Worm (Caenorhabditis elegans): ENCODE data around the gene acly-1.
"Not testable (repeated sequence)": the region's sequence is repeated elsewhere in the genome, so short reads cannot be mapped to it uniquely, and the experiment has no call there.

acly-1 gene

DNA sequence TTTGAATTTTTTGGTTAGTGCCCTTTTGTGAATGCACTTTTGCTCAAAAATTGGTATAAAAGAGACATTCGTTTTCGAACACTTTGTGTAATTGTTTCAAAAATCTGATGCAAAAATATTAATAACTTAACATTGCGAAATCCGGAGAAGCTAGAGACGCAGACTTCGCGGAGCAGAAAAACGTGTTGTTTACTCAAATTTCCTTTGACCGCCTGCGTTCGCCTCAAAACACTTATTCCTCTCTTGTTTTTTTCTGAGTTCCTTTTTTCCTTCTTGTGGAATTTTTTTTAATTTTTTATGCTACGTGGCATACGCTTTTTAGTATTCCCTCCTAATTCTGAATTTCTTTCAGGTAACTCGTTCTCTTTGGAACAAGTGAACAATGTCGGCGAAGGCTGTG is at the start of gene acly-1:
Gene acly-1 (plus strand): TSS at position 353 of the 400 bp plus-strand sequence.
- TF ChIP-seq ref-1 (GFP tag; conservative IDR thresholded peaks at IDR 0.05) = no peak
- no peak for TF ChIP-seq flt-1 (GFP tag; IDR thresholded peaks at IDR 0.05)
- no peak for TF ChIP-seq ztf-23 (GFP tag; IDR thresholded peaks at IDR 0.05)
- no peak for TF ChIP-seq T22C8.4 (GFP tag; IDR thresholded peaks at IDR 0.05)
- no peak for TF ChIP-seq med-1 (GFP tag; optimal IDR thresholded peaks at IDR 0.05; ENCODE audit: insufficient read depth)
- no peak for TF ChIP-seq tab-1 (GFP tag; IDR thresholded peaks at IDR 0.05)
- no peak for TF ChIP-seq cog-1 (tag; optimal IDR thresholded peaks at IDR 0.05)
- TF ChIP-seq klf-2 (GFP tag; conservative IDR thresholded peaks at IDR 0.05) = no peak
- TF ChIP-seq ztf-29 (GFP tag; IDR thresholded peaks at IDR 0.05) = no peak

- TF ChIP-seq T22C8.4 (GFP tag; IDR thresholded peaks at IDR 0.05); ztf-29 (GFP tag; IDR thresholded peaks at IDR 0.05); ref-1 (GFP tag; conservative IDR thresholded peaks at IDR 0.05): not testable (repeated sequence)
These were observed 48.6 kb upstream of the acly-1 start, which contains the start of gene F19G12.1 for ce11 chrX:1430707-1431106. Gene F19G12.1, plus strand, starts transcription at chrX:1431007.

- no peak for TF ChIP-seq cog-1 (tag; optimal IDR thresholded peaks at IDR 0.05)
- no peak for TF ChIP-seq ref-1 (GFP tag; conservative IDR thresholded peaks at IDR 0.05)
- no peak for TF ChIP-seq flt-1 (GFP tag; IDR thresholded peaks at IDR 0.05)
- no peak for TF ChIP-seq klf-2 (GFP tag; conservative IDR thresholded peaks at IDR 0.05)
- no peak for TF ChIP-seq T22C8.4 (GFP tag; IDR thresholded peaks at IDR 0.05)
- no peak for TF ChIP-seq ztf-23 (GFP tag; IDR thresholded peaks at IDR 0.05)
- TF ChIP-seq ztf-29 (GFP tag; IDR thresholded peaks at IDR 0.05) = no peak
- TF ChIP-seq med-1 (GFP tag; optimal IDR thresholded peaks at IDR 0.05; ENCODE audit: insufficient read depth) = no peak
- TF ChIP-seq tab-1 (GFP tag; IDR thresholded peaks at IDR 0.05) = no peak
These were observed 42.2 kb upstream of the acly-1 start for ce11 chrX:1437097-1437496.

- no peak for TF ChIP-seq T22C8.4 (GFP tag; IDR thresholded peaks at IDR 0.05)
- no peak for TF ChIP-seq ztf-29 (GFP tag; IDR thresholded peaks at IDR 0.05)
- TF ChIP-seq cog-1 (tag; optimal IDR thresholded peaks at IDR 0.05) = no peak
- TF ChIP-seq ref-1 (GFP tag; conservative IDR thresholded peaks at IDR 0.05) = no peak
- no peak for TF ChIP-seq flt-1 (GFP tag; IDR thresholded peaks at IDR 0.05)
These were observed 40.4 kb upstream of the acly-1 start for ce11 chrX:1438925-1439324.

DNA sequence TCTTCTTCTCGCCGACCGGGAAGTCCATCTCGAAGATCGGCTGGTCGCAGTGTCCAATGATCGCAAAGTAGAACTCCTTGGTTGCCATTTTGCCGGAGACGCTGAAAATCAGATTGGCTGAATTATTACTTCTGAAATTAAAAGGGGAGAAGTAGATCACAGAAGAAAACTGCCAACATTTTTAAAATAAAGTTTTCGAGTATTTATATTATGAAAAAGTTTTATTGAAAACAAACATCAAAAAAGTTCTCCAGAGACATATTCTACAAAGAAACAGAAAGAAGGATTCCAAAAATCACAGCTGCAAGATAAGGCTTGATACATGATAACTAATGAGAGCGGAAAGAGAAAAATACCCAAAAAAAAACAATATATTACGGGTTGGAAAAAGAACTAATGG is 39.2 kb upstream of the acly-1 start, which contains the start of gene sedl-1:
Gene sedl-1 (minus strand): TSS at position 101 of the 400 bp plus-strand sequence.
- TF ChIP-seq ztf-23 (GFP tag; IDR thresholded peaks at IDR 0.05) (no peak), T22C8.4 (GFP tag; IDR thresholded peaks at IDR 0.05) (no peak), cog-1 (tag; optimal IDR thresholded peaks at IDR 0.05) (no peak), med-1 (GFP tag; optimal IDR thresholded peaks at IDR 0.05; ENCODE audit: insufficient read depth) (no peak), tab-1 (GFP tag; IDR thresholded peaks at IDR 0.05) (no peak), flt-1 (GFP tag; IDR thresholded peaks at IDR 0.05) (no peak), ztf-29 (GFP tag; IDR thresholded peaks at IDR 0.05) (no peak)

DNA sequence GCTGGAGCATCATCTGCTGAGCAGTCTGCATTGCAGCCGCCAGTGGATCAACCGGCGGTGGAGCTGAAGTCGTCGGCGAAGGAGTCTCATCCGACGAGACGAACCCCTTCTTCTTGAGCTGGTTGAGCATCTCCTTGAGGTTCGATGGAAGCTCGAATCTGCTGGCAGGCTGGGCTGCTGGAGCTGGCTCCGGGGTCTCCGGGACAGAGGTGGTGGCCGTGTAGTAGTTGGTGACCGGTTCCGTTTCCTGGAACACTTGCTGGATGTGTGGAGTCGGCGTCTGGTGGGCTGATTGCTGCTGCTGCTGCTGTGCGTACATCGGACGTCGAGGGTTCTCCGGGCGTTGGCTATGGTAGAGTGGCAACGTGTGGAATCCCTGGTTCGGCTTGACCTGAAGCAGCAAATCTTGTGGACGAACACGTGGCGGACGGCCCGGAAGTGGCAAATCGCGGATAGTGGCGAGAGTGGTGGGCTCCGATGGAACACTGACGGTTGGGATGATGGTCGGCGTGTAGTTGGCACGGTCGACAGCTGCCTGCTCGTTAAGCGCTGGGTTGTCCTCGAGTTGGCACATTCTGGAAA is 37.6 kb upstream of the acly-1 start:
- no peak for TF ChIP-seq ref-1 (GFP tag; conservative IDR thresholded peaks at IDR 0.05)
- no peak for TF ChIP-seq tab-1 (GFP tag; IDR thresholded peaks at IDR 0.05)
- TF ChIP-seq klf-2 (GFP tag; conservative IDR thresholded peaks at IDR 0.05) = no peak
- TF ChIP-seq med-1 (GFP tag; optimal IDR thresholded peaks at IDR 0.05; ENCODE audit: insufficient read depth) = peak; percentile 0
- no peak for TF ChIP-seq cog-1 (tag; optimal IDR thresholded peaks at IDR 0.05)

DNA sequence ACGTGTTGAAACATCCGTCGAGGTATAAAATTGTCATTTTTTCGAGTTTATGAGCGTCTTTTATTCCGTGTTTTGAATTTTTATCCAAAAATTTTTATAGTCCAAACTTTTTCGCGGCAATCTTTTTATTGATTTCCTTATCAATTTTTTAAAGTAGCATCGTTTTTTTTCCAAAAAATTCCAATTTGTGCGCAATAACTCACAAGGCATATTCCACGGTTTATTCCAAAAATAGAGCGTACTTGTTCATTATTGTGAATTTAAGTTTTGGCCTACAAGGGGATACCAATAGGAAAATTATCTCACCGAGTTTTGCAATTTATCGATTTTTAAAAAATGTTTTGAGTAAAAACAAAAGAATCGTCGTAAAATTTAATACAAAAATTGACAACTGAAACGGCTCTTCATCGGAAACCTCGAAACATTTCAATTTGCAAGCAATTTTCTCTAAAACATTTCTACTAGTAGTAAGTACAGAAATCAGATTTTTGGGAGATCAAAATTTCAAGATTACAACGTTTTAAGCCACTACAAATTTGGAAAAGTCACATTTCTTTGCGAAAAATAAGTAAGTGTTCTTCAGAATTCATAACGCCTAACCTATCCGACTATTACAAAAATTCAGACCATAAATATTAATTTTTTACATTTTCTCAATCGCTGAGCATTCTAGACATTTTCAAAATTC is 35.6 kb upstream of the acly-1 start:
- TF ChIP-seq ztf-23 (GFP tag; IDR thresholded peaks at IDR 0.05) (0 out of 2 replicates have a peak, but pooled peaks have one; percentile 4), ztf-29 (GFP tag; IDR thresholded peaks at IDR 0.05) (no peak)

DNA sequence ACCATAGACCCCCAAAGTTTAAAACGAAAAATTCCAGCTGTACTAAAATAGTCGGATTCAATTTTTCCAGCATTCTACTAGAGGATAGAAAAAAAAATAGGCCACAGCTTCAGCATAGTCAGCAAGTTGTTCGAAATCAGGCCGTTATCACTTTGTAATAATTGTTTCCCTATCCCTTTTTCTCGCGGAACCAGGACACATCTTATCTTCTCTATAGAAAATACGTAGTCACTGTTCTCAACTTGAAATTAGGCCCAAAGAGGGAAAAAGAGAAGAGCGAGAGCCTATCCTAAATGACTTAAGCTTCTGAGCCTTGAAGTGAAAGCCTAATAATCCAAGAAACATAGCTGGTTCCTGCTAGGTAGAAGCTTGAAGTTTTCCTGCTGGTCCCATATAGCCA is 33.6 kb upstream of the acly-1 start:
- TF ChIP-seq ztf-29 (GFP tag; IDR thresholded peaks at IDR 0.05) (no peak), klf-2 (GFP tag; conservative IDR thresholded peaks at IDR 0.05) (no peak), med-1 (GFP tag; optimal IDR thresholded peaks at IDR 0.05; ENCODE audit: insufficient read depth) (no peak), T22C8.4 (GFP tag; IDR thresholded peaks at IDR 0.05) (no peak), tab-1 (GFP tag; IDR thresholded peaks at IDR 0.05) (no peak), ztf-23 (GFP tag; IDR thresholded peaks at IDR 0.05) (no peak), cog-1 (tag; optimal IDR thresholded peaks at IDR 0.05) (no peak), flt-1 (GFP tag; IDR thresholded peaks at IDR 0.05) (no peak), ref-1 (GFP tag; conservative IDR thresholded peaks at IDR 0.05) (no peak)

- TF ChIP-seq cog-1 (tag; optimal IDR thresholded peaks at IDR 0.05) = peak; percentile 86
- TF ChIP-seq ref-1 (GFP tag; conservative IDR thresholded peaks at IDR 0.05) = no peak
- TF ChIP-seq T22C8.4 (GFP tag; IDR thresholded peaks at IDR 0.05) = peak; percentile 85
These were observed 32.7 kb upstream of the acly-1 start, which contains the start of gene zfp-3 for ce11 chrX:1446593-1447141. Gene zfp-3, minus strand, starts transcription at chrX:1446643.

DNA sequence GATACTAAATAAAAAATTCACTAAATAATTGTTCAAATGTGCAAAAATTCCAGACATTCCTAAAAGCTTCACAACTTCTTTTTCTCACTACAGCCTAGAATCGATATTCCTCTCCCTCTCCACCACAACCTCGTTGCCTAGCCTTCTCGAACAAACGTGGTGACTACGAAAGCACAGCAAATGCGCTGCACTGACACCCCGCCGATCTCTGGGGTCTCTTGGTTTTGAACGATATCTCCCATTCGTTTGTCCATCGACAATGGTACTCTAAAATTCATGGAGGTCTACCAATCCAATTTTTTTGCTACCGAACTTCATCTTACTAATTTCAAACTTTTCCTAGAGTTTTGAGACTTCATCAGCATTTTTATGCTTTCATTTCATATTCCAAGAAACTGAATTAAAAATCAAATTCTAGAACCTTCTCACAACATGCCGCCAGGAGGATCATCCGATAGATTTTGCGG is 29.0 kb upstream of the acly-1 start, which contains the start of gene W05H7.1:
Gene W05H7.1 (plus strand): TSS at position 417 of the 467 bp plus-strand sequence.
- TF ChIP-seq T22C8.4 (GFP tag; IDR thresholded peaks at IDR 0.05) (0 out of 2 replicates have a peak, but pooled peaks have one; percentile 21), ztf-23 (GFP tag; IDR thresholded peaks at IDR 0.05) (no peak)
